Fruit fly (Drosophila melanogaster) whole organism, wandering third instar larva: Measurements from ENCODE around the gene CG9689.
A peak's percentile ranks its signal among the peaks of the same experiment; 100 is the strongest.

ENCODE experiments used
- Abd-B ChIP-seq: fragments of >200 bp; optimal IDR thresholded peaks from 2 replicates; lab custom pipeline; 2017; ENCODE audit warnings: missing biosample characterization, missing genetic modification characterization
- CG9705 ChIP-seq: fragments of 200-800 bp; sonication (Bioruptor generic); optimal IDR thresholded peaks from 2 replicates; lab custom pipeline; 2018; ENCODE audit warnings: missing biosample characterization, mild to moderate bottlenecking, missing genetic modification characterization
- CrebA ChIP-seq: fragments of 200-800 bp; sonication (Bioruptor generic); optimal IDR thresholded peaks from 2 replicates; lab custom pipeline; 2016; ENCODE audit warnings: missing biosample characterization, mild to moderate bottlenecking, missing genetic modification characterization, borderline replicate concordance
- Dfd ChIP-seq: fragments of >200 bp; optimal IDR thresholded peaks from 2 replicates; lab custom pipeline; 2017; ENCODE audit warnings: missing biosample characterization, missing genetic modification characterization
- GATAd ChIP-seq: sonication (Bioruptor generic); optimal IDR thresholded peaks from 2 replicates; lab custom pipeline; 2016; ENCODE audit warnings: missing biosample characterization, missing genetic modification characterization
- Hnf4 ChIP-seq: fragments of 200-800 bp; sonication (Bioruptor generic); optimal IDR thresholded peaks from 2 replicates; lab custom pipeline; 2016; ENCODE audit warnings: missing biosample characterization, mild to moderate bottlenecking, missing genetic modification characterization
- Hr78 ChIP-seq: fragments of >200 bp; optimal IDR thresholded peaks from 2 replicates; lab custom pipeline; 2017; ENCODE audit warnings: missing biosample characterization, missing genetic modification characterization
- Hr83 ChIP-seq: fragments of 200-300 bp; sonication (Bioruptor generic); optimal IDR thresholded peaks from 2 replicates; lab custom pipeline; 2016; ENCODE audit warnings: missing biosample characterization, mild to moderate bottlenecking, missing genetic modification characterization, moderate library complexity; ENCODE audit not compliant: poor library complexity, severe bottlenecking
- Jra ChIP-seq: sonication (Bioruptor generic); optimal IDR thresholded peaks from 2 replicates; lab custom pipeline; 2016; ENCODE audit warnings: missing biosample characterization, missing genetic modification characterization
- Mio ChIP-seq: sonication (Bioruptor generic); optimal IDR thresholded peaks from 2 replicates; lab custom pipeline; 2016; ENCODE audit warnings: missing biosample characterization, missing genetic modification characterization
- Myc ChIP-seq: fragments of >200 bp; optimal IDR thresholded peaks from 2 replicates; lab custom pipeline; 2017
- Rel ChIP-seq, 2 experiments: fragments of 200-800 bp; sonication (Bioruptor generic) in 1 of 2; optimal IDR thresholded peaks; 2 replicates in 1 of 2; 3 replicates in 1 of 2; lab custom pipeline; 2016 to 2019; ENCODE audit warnings: mild to moderate bottlenecking in 2 of 2, missing biosample characterization in 2 of 2, missing genetic modification characterization in 2 of 2, moderate library complexity in 1 of 2
- Sp1 ChIP-seq: fragments of 200-800 bp; sonication (Bioruptor generic); optimal IDR thresholded peaks from 3 replicates; lab custom pipeline; 2019; ENCODE audit warnings: missing biosample characterization, mild to moderate bottlenecking, missing genetic modification characterization, moderate library complexity
- Vsx2 ChIP-seq: fragments of 200-300, 225-300 bp; sonication (Bioruptor generic); optimal IDR thresholded peaks from 2 replicates; lab custom pipeline; 2018; ENCODE audit warnings: missing biosample characterization, missing genetic modification characterization; ENCODE audit not compliant: partially characterized antibody
- br ChIP-seq: fragments of 200-800 bp; sonication (Bioruptor generic); optimal IDR thresholded peaks from 2 replicates; lab custom pipeline; 2016; ENCODE audit warnings: missing biosample characterization, missing genetic modification characterization
- dl ChIP-seq, 2 experiments: fragments of 175-275, 200-275 bp in 1 of 2; fragments of 200-275 bp in 1 of 2; sonication (Bioruptor generic); optimal IDR thresholded peaks; lab custom pipeline; 2018; ENCODE audit warnings: mild to moderate bottlenecking in 2 of 2, missing biosample characterization in 2 of 2, missing genetic modification characterization in 2 of 2, moderate library complexity in 2 of 2; ENCODE audit not compliant: partially characterized antibody in 2 of 2, insufficient read depth in 1 of 2
- dsf ChIP-seq: sonication (Bioruptor generic); optimal IDR thresholded peaks from 2 replicates; lab custom pipeline; 2016; ENCODE audit warnings: missing biosample characterization, missing genetic modification characterization, borderline replicate concordance
- ey ChIP-seq: fragments of 200-800 bp; sonication (Bioruptor generic); optimal IDR thresholded peaks from 2 replicates; lab custom pipeline; 2016; ENCODE audit warnings: missing biosample characterization, missing genetic modification characterization
- fru ChIP-seq: fragments of 200-800 bp; sonication (Bioruptor generic); optimal IDR thresholded peaks from 3 replicates; lab custom pipeline; 2016; ENCODE audit warnings: missing biosample characterization, mild to moderate bottlenecking, missing genetic modification characterization
- h ChIP-seq: fragments of 200-800 bp; sonication (Bioruptor generic); optimal IDR thresholded peaks from 3 replicates; lab custom pipeline; 2016; ENCODE audit warnings: missing biosample characterization, mild to moderate bottlenecking, missing genetic modification characterization
- jim ChIP-seq: fragments of 175-275, 200-325 bp; sonication (Bioruptor generic); optimal IDR thresholded peaks from 2 replicates; lab custom pipeline; 2016; ENCODE audit warnings: missing biosample characterization, mild to moderate bottlenecking, missing genetic modification characterization
- lola ChIP-seq: fragments of >200 bp; optimal IDR thresholded peaks from 2 replicates; lab custom pipeline; 2017; ENCODE audit warnings: missing biosample characterization, missing genetic modification characterization
- psq ChIP-seq: fragments of 200-800 bp; sonication (Bioruptor generic); optimal IDR thresholded peaks from 3 replicates; lab custom pipeline; 2017; ENCODE audit warnings: missing biosample characterization, mild to moderate bottlenecking, missing genetic modification characterization, moderate library complexity
- rgr ChIP-seq: fragments of 200-800 bp; sonication (Bioruptor generic); optimal IDR thresholded peaks from 3 replicates; lab custom pipeline; 2016; ENCODE audit warnings: missing biosample characterization, mild to moderate bottlenecking, missing genetic modification characterization
- sage ChIP-seq: fragments of 200-800 bp; sonication (Bioruptor generic); optimal IDR thresholded peaks from 2 replicates; lab custom pipeline; 2016; ENCODE audit warnings: missing biosample characterization, mild to moderate bottlenecking, missing genetic modification characterization
- sv ChIP-seq: fragments of 200-800 bp; sonication (Bioruptor generic); optimal IDR thresholded peaks from 3 replicates; lab custom pipeline; 2016; ENCODE audit warnings: missing biosample characterization, missing genetic modification characterization
- usp ChIP-seq: fragments of >200 bp; optimal IDR thresholded peaks from 2 replicates; lab custom pipeline; 2017; ENCODE audit warnings: missing biosample characterization, missing genetic modification characterization
- woc ChIP-seq: sonication (Bioruptor generic); optimal IDR thresholded peaks from 2 replicates; lab custom pipeline; 2016; ENCODE audit warnings: missing biosample characterization, mild to moderate bottlenecking, missing genetic modification characterization

Gene CG9689

DNA sequence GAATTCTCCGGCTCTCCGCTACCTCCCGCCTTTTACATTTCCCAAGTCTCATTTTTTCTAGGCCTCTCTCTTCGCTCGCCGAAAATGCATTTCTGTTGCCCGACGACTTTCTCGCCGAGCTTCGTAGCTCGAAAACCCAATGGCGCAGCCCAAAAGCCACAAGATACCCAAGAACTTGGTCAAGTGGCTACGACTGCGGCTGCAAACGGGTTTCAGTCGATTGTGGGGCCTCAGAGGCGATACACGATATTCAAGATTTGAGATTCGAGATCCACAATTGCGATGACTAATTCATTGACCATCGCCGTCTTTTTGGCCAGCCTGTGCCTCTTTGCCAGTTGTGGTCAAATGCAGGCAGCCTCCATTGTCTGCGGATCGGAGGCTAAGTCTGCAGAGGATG, at the start of gene CG9689:
TSS of gene CG9689 (plus strand) at position 208 of the 400 bp plus-strand sequence.
- TF ChIP-seq Vsx2, result peak; percentile 55
- no peak for TF ChIP-seq Myc
- TF ChIP-seq Mio (GFP tag; lab: Kevin White, UChicago), result no peak

DNA sequence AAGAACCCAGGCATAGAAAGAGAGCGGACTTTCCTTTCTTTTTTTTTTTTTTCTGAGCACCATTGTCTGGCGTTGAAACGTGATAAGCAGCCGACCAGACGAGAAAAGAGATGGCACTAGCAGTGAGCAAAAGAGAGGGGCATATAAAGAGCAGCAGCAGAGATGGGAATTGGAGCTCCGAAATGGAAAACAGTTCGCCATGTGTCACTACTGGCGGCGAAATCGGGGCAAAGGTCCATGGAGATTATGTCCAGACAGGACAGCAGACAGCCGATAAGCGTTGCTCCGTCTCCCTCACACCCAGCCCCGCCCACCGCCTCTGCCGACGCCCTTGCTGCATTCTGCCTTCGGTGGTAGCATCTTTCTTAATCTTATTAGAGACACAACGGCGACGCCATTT, 48.7 kb upstream of the CG9689 start:
- TF ChIP-seq dsf (GFP tag; lab: Kevin White, UChicago), result no peak
- TF ChIP-seq Hr83 (GFP tag; lab: Kevin White, UChicago), result no peak
- TF ChIP-seq rgr (GFP tag; lab: Kevin White, UChicago), result no peak
- TF ChIP-seq ey (GFP tag; lab: Kevin White, UChicago), result no peak
- TF ChIP-seq Vsx2, result no peak
- no peak for TF ChIP-seq CrebA
- TF ChIP-seq CG9705, result no peak
- no peak for TF ChIP-seq lola (GFP tag; lab: Kevin White, UChicago)
- no peak for TF ChIP-seq usp (GFP tag; lab: Kevin White, UChicago)
- TF ChIP-seq br (GFP tag; lab: Kevin White, UChicago), result no peak
- no peak for TF ChIP-seq dl (GFP tag; optimal IDR thresholded peaks at IDR 0.05; lab: Kevin White, UChicago; ENCODE audit: insufficient read depth in 1 of 2, partially characterized antibody in 2 of 2)
- no peak for TF ChIP-seq woc (GFP tag; lab: Kevin White, UChicago)

DNA sequence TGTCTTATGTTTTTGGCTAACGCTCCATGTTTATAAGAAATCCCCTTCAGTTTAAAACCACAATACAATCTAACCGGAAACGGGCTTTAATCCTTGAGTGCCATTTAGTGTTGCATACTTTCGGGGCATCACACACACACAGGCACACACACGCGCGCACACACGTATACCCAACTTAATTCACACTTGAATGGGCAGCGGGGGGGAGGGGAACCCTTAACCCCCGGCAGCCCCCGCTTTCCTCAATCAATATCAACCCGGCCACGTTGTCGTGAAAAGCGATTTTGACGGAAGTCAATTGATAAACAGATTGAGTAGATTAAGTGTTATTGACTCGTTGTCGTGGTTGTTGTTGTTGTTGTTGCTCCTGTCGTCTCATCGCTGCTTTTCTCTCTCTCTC, 34.2 kb upstream of the CG9689 start:
- TF ChIP-seq psq (GFP tag; lab: Kevin White, UChicago) (no peak), Dfd (GFP tag; lab: Kevin White, UChicago) (peak; percentile 14)
- TF ChIP-seq, all 38 proteins: peak for 1

- no peak for TF ChIP-seq ey (GFP tag; lab: Kevin White, UChicago)
- TF ChIP-seq fru, result no peak
- TF ChIP-seq woc (GFP tag; lab: Kevin White, UChicago), result no peak
- no peak for TF ChIP-seq Rel (GFP tag; optimal IDR thresholded peaks at IDR 0.05; lab: Kevin White, UChicago)
- peak; percentile 31 for TF ChIP-seq Rel (tag; optimal IDR thresholded peaks at IDR 0.05; lab: Kevin White, UChicago)
- no peak for TF ChIP-seq lola (GFP tag; lab: Kevin White, UChicago)
These were observed 16.9 kb upstream of the CG9689 start, which contains the start of gene Ser7 for dm6 chrX:9864882-9865281. Gene Ser7, plus strand, starts transcription at chrX:9865233.

DNA sequence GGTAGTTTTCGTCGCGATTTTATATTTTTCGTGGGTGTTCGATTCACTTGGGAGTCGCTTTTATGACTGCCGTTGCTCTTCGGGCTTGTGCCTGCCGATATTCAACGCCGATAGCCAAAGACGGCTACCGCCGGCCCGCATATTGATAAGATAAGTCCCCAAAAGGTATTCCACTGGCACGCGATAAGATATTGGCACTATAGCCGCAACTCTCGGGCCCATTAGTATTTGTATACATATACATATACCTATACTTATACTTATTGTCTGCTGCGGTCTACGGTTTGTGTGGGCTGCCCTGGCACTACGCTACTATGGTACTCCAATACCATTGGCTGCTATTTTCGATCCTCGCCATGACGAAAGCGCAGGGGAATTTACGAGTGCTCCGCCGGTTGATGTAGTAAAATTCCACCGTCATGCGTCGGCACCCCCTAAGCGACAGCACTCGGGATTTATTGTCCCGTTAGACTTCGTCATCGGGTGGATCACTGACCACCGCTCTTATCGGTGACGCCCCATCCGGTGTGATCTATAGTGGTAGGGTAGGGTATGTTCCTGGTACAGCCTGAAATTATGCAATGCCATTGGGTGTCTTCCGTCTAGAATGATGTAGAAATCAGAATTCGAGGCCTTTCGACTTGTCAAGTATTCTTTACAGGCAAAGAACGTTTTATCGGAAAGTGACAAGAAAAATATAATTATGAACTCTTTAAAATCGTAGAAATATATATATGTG, 13.1 kb upstream of the CG9689 start, which contains the start of gene CG45060:
TSS of gene CG45060 (minus strand) at position 59 of the 739 bp plus-strand sequence.
- no peak for TF ChIP-seq Hr78 (GFP tag; lab: Kevin White, UChicago)
- no peak for TF ChIP-seq Jra (GFP tag; lab: Kevin White, UChicago)
- TF ChIP-seq Abd-B (GFP tag; lab: Kevin White, UChicago), result no peak
- TF ChIP-seq GATAd (GFP tag; lab: Kevin White, UChicago), result no peak
- no peak for TF ChIP-seq usp (GFP tag; lab: Kevin White, UChicago)
- no peak for TF ChIP-seq sv
- no peak for TF ChIP-seq Hnf4
- TF ChIP-seq Mio (GFP tag; lab: Kevin White, UChicago), result no peak
- peak; percentile 75 for TF ChIP-seq h (GFP tag; lab: Kevin White, UChicago)
- no peak for TF ChIP-seq rgr (GFP tag; lab: Kevin White, UChicago)
- no peak for TF ChIP-seq jim (GFP tag; lab: Kevin White, UChicago)
- TF ChIP-seq Vsx2, result no peak
- peak; percentile 26 for TF ChIP-seq Myc
- no peak for TF ChIP-seq Sp1 (GFP tag; lab: Kevin White, UChicago)
- TF ChIP-seq sage (GFP tag; lab: Kevin White, UChicago), result no peak
- no peak for TF ChIP-seq Rel (GFP tag; optimal IDR thresholded peaks at IDR 0.05; lab: Kevin White, UChicago)
- peak; percentile 54 for TF ChIP-seq Rel (tag; optimal IDR thresholded peaks at IDR 0.05; lab: Kevin White, UChicago)

dm6 chrX:9871632-9872031, 10.1 kb upstream of the CG9689 start, which contains the start of gene CG45061:
Gene CG45061, minus strand, starts transcription at chrX:9871702.
- TF ChIP-seq Rel (GFP tag; optimal IDR thresholded peaks at IDR 0.05; lab: Kevin White, UChicago), result no peak
- TF ChIP-seq Rel (tag; optimal IDR thresholded peaks at IDR 0.05; lab: Kevin White, UChicago), result no peak
- no peak for TF ChIP-seq Sp1 (GFP tag; lab: Kevin White, UChicago)
- peak; percentile 11 for TF ChIP-seq fru
- peak; percentile 33 for TF ChIP-seq h (GFP tag; lab: Kevin White, UChicago)
